Worm (Caenorhabditis elegans) whole organism, late embryonic: ENCODE data around the gene txt-14.

Source experiments
- ama-1 ChIP-seq: fragments of 150-350 bp; optimal IDR thresholded peaks from 2 replicates; lab custom pipeline; 2014
- ceh-6 ChIP-seq: fragments of 200-800 bp; sonication (Bioruptor generic); optimal IDR thresholded peaks from 2 replicates; lab custom pipeline; 2018; ENCODE audit warnings: mild to moderate bottlenecking, missing genetic modification characterization, missing compliant biosample characterization
- dve-1 ChIP-seq: sonication (generic microtip); optimal IDR thresholded peaks from 2 replicates; lab custom pipeline; 2017; ENCODE audit warnings: antibody characterized with exemption, mild to moderate bottlenecking, missing genetic modification characterization, missing compliant biosample characterization
- hlh-30 ChIP-seq: sonication (generic microtip); optimal IDR thresholded peaks from 2 replicates; lab custom pipeline; 2017; ENCODE audit warnings: antibody characterized with exemption, missing genetic modification characterization, missing compliant biosample characterization; ENCODE audit not compliant: insufficient read depth
- rnt-1 ChIP-seq: sonication (generic microtip); optimal IDR thresholded peaks from 2 replicates; lab custom pipeline; 2016; ENCODE audit warnings: missing genetic modification characterization, missing compliant biosample characterization

- TF ChIP-seq ama-1 (no peak), ceh-6 (no peak), rnt-1 (no peak), dve-1 (tag; lab: Kevin White, UChicago) (no peak), hlh-30 (tag; lab: Kevin White, UChicago) (no peak)
These were observed 2.6 kb downstream of the txt-14 start for ce11 chrV:18585102-18585501.
